Worm (Caenorhabditis elegans) whole organism, young adult: ENCODE measurements around the gene tctn-1.
"Not testable (repeated sequence)": the region's sequence is repeated elsewhere in the genome, so short reads cannot be mapped to it uniquely, and the experiment has no call there.

ENCODE experiments used
- F37B4.10 ChIP-seq: fragments of 200-800 bp; sonication (Bioruptor generic); IDR thresholded peaks from 2 replicates; pipeline ENCODE4 v1.3.6; 2022; ENCODE audit warnings: missing genetic modification characterization, missing compliant biosample characterization
- cebp-2 ChIP-seq: fragments of 200-800 bp; sonication (Bioruptor generic); IDR thresholded peaks from 2 replicates; pipeline ENCODE4 v1.3.6; 2022; ENCODE audit warnings: missing genetic modification characterization, missing compliant biosample characterization
- ceh-58 ChIP-seq: fragments of 200-800 bp; sonication (Bioruptor generic); IDR thresholded peaks from 2 replicates; pipeline ENCODE4 v1.3.6; 2022; ENCODE audit warnings: missing genetic modification characterization, missing compliant biosample characterization
- dpff-1 ChIP-seq: sonication (generic microtip); optimal IDR thresholded peaks from 2 replicates; lab custom pipeline; 2017; ENCODE audit warnings: mild to moderate bottlenecking, missing genetic modification characterization, missing compliant biosample characterization
- mel-28 ChIP-seq: sonication (generic microtip); optimal IDR thresholded peaks from 2 replicates; lab custom pipeline; 2016; ENCODE audit warnings: borderline replicate concordance, mild to moderate bottlenecking, missing genetic modification characterization, missing compliant biosample characterization
- pbrm-1 ChIP-seq: fragments of 200-800 bp; sonication (Bioruptor generic); IDR thresholded peaks from 2 replicates; pipeline ENCODE4 v1.3.6; 2022; ENCODE audit warnings: missing genetic modification reagents, missing genetic modification characterization, missing compliant biosample characterization
- snpc-4 ChIP-seq, 5 experiments: fragments of 150-350 bp in 1 of 5; sonication (generic microtip) in 4 of 5; optimal IDR thresholded peaks; 2 replicates each; lab custom pipeline; 2014 to 2018; ENCODE audit warnings: missing genetic modification characterization in 5 of 5, missing biosample characterization in 3 of 5, antibody characterized with exemption in 2 of 5, mild to moderate bottlenecking in 2 of 5, missing compliant biosample characterization in 2 of 5, missing genotype in 2 of 5, moderate library complexity in 2 of 5, missing genetic modification reagents in 1 of 5
- tbp1 ChIP-seq: fragments of 200-800 bp; sonication (Bioruptor generic); optimal IDR thresholded peaks from 2 replicates; lab custom pipeline; 2018; ENCODE audit warnings: mild to moderate bottlenecking, missing genetic modification characterization, missing compliant biosample characterization
- xnd-1 ChIP-seq: sonication (generic microtip); optimal IDR thresholded peaks from 2 replicates; lab custom pipeline; 2016; ENCODE audit warnings: missing genotype, missing genetic modification reagents, missing genetic modification characterization, missing compliant biosample characterization
- ztf-18 ChIP-seq: sonication (generic microtip); optimal IDR thresholded peaks from 2 replicates; lab custom pipeline; 2016; ENCODE audit warnings: missing genotype, mild to moderate bottlenecking, missing genetic modification characterization, missing compliant biosample characterization

ce11 chrIV:4727935-4728334 is 19.7 kb downstream of the tctn-1 start:
- TF ChIP-seq mel-28 (peak; percentile 9), F37B4.10 (GFP tag; lab: Robert Waterston, UW) (peak; percentile 100), ztf-18 (tag; lab: Kevin White, UChicago) (peak; percentile 88), snpc-4 (tag; optimal IDR thresholded peaks at IDR 0.05; lab: Kevin White, UChicago) (peak; percentile 16 to 88 (median 76)), ceh-58 (GFP tag; lab: Robert Waterston, UW) (0 out of 2 replicates have a peak, but pooled peaks have one; percentile 57), pbrm-1 (peak; percentile 99)
- TF ChIP-seq dpff-1 (tag; lab: Kevin White, UChicago); snpc-4 (GFP tag; optimal IDR thresholded peaks at IDR 0.05; lab: Kevin White, UChicago); cebp-2 (GFP tag; lab: Robert Waterston, UW); tbp1 (GFP tag; lab: Kevin White, UChicago); xnd-1 (tag; lab: Kevin White, UChicago): not testable (repeated sequence)
